Fruit fly (Drosophila melanogaster) whole organism, larva: Measurements from ENCODE around the gene CG34287.

ENCODE experiments used
- noc ChIP-seq: fragments of 200-800 bp; sonication (Bioruptor generic); optimal IDR thresholded peaks from 3 replicates; lab custom pipeline; 2019; ENCODE audit warnings: missing biosample characterization, mild to moderate bottlenecking, missing genetic modification characterization, moderate library complexity

The CG34287 gene

dm6 chr3R:5856215-5856614, 3.1 kb downstream of the CG34287 start, which contains the start of the genes disp and ECSIT:
Gene disp, minus strand, starts transcription at chr3R:5856311.
Gene ECSIT, plus strand, starts transcription at chr3R:5856585.
- TF ChIP-seq noc (tag; lab: Kevin White, UChicago): no peak

dm6 chr3R:5860736-5861217, 7.6 kb downstream of the CG34287 start:
- no peak for TF ChIP-seq noc (tag; lab: Kevin White, UChicago)

dm6 chr3R:5861218-5861902, 8.2 kb downstream of the CG34287 start:
- peak; percentile 56 for TF ChIP-seq noc (tag; lab: Kevin White, UChicago)

- no peak for TF ChIP-seq noc (tag; lab: Kevin White, UChicago)
These were observed 9.0 kb downstream of the CG34287 start, which contains the start of gene CG2017 for dm6 chr3R:5862032-5862641. Gene CG2017, minus strand, starts transcription at chr3R:5862405.

dm6 chr3R:5871393-5871792, 18.3 kb downstream of the CG34287 start:
- no peak for TF ChIP-seq noc (tag; lab: Kevin White, UChicago)

dm6 chr3R:5877367-5877766, 24.2 kb downstream of the CG34287 start:
- no peak for TF ChIP-seq noc (tag; lab: Kevin White, UChicago)

- no peak for TF ChIP-seq noc (tag; lab: Kevin White, UChicago)
These were observed 28.2 kb downstream of the CG34287 start for dm6 chr3R:5881308-5881707.
